Fruit fly (Drosophila melanogaster) whole organism, adult: ENCODE data around the gene Cpr62Ba.

ENCODE experiments used
- CG33017 ChIP-seq: fragments of 200-800 bp; sonication (Bioruptor generic); optimal IDR thresholded peaks from 2 replicates; lab custom pipeline; 2018; ENCODE audit warnings: missing biosample characterization, mild to moderate bottlenecking, missing genetic modification characterization, moderate library complexity
- CG7045 ChIP-seq: fragments of 200-800 bp; sonication (Bioruptor generic); optimal IDR thresholded peaks from 2 replicates; lab custom pipeline; 2017; ENCODE audit warnings: missing biosample characterization, mild to moderate bottlenecking, missing genetic modification characterization
- CG7101 ChIP-seq: fragments of 200-800 bp; sonication (Bioruptor generic); optimal IDR thresholded peaks from 2 replicates; lab custom pipeline; 2018; ENCODE audit warnings: missing biosample characterization, mild to moderate bottlenecking, missing genetic modification characterization, moderate library complexity
- Hr96 ChIP-seq: fragments of 200-800 bp; sonication (Bioruptor generic); optimal IDR thresholded peaks from 2 replicates; lab custom pipeline; 2016; ENCODE audit warnings: missing biosample characterization, missing genetic modification characterization
- Mnt ChIP-seq: fragments of 200-800 bp; sonication (Bioruptor generic); optimal IDR thresholded peaks from 2 replicates; lab custom pipeline; 2016; ENCODE audit warnings: missing biosample characterization, mild to moderate bottlenecking, missing genetic modification characterization
- bab1 ChIP-seq: fragments of 200-800 bp; sonication (Bioruptor generic); optimal IDR thresholded peaks from 3 replicates; lab custom pipeline; 2019; ENCODE audit warnings: missing biosample characterization, mild to moderate bottlenecking, missing genetic modification characterization, moderate library complexity

DNA sequence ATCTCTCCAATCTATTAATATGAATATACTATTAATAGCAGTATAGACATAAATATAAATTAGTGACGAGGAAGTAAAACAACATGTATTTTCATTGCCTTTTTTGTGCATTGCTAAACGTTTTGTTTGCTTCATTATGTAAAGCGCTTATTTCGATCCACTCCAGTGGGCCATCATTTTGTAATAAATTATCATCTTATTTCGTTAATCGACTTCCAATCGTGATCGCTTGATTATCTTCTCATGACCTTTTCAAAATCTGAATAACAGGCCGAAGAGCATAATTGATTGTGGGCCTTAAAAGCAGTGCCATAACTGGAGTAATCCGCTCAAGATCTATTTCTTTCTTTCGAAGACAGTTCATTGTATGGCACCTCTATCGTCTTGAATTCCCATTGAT, 14.2 kb downstream of the Cpr62Ba start:
- no peak for TF ChIP-seq CG33017 (tag; lab: Kevin White, UChicago)
- no peak for TF ChIP-seq bab1 (GFP tag; lab: Kevin White, UChicago)
- TF ChIP-seq CG7045 (GFP tag; lab: Kevin White, UChicago) = no peak
- no peak for TF ChIP-seq Hr96 (GFP tag; lab: Kevin White, UChicago)
- no peak for TF ChIP-seq Mnt
- no peak for TF ChIP-seq CG7101 (tag; lab: Kevin White, UChicago)
